Worm (Caenorhabditis elegans): Measurements from ENCODE around the gene col-148.

Gene col-148

DNA sequence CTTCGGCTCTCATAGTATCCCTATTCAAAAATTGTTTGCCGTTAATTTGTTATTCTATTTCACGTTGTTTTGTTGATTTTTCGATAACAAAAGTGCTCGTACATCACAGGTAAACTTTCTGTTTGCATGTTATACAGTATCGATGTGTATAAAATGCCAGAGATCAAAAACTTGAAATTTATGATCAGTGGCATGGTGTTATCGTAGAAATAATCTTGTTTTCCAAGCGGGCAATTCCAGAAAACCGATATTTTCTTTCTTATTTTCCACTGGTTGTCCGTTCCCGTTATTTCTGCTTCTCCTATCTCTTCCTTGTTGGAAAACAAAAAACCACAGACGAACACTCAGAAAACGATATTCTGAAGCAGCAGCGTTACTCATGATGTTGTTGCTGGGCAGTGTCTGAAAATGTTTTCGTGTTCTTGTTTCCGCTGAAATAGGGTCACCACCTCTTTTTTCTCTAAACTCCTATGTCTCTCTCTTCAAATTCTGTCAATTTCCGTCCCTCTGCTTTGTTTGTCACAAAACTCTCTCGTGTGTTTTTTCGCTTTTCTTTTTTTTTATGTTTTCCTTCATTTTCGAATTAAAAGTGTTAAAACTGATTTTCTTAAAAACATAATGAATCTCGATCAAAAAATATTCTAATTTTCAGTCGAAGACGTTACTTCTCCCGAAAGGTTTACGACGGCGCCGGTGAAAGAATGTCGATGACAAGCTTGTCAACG, 6.9 kb downstream of the col-148 start, which contains the start of gene akt-1:
akt-1 (plus strand) TSS at position 651 of the 725 bp plus-strand sequence.
- TF ChIP-seq hmg-4 (GFP tag; optimal IDR thresholded peaks at IDR 0.05): no peak
- no peak for TF ChIP-seq F13C5.2 (tag; optimal IDR thresholded peaks at IDR 0.05)
- no peak for TF ChIP-seq ets-7 (tag; optimal IDR thresholded peaks at IDR 0.05)

DNA sequence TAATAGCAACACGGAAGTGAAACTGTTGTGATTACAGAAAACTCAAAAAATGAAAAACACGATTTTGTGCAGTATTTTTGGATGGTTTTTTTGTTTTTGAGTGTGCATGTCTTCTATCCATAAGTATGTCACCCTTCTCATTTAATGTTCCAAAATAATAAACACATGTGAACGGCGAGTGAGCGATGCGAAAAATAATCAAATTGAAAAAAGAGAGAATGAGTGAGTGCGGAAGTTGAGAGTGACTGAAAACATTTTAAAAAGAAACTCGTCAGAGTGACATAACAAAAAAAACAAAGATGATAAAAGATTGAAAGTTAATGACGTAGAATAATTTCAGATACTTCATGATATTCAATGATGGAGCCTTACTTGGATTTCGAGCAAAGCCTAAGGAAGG, 8.0 kb downstream of the col-148 start:
- TF ChIP-seq hmbx-1 (tag; optimal IDR thresholded peaks at IDR 0.05) (no peak), F13C5.2 (tag; optimal IDR thresholded peaks at IDR 0.05) (no peak), hnd-1 (tag; optimal IDR thresholded peaks at IDR 0.05) (no peak), flt-1 (GFP tag; IDR thresholded peaks at IDR 0.05) (no peak), pes-1 (GFP tag; IDR thresholded peaks at IDR 0.05) (no peak), sea-1 (GFP tag; conservative IDR thresholded peaks at IDR 0.05) (no peak), ceh-13 (GFP tag; optimal IDR thresholded peaks at IDR 0.05) (no peak), B0310.2 (tag; optimal IDR thresholded peaks at IDR 0.05) (no peak), aly-1 (tag; optimal IDR thresholded peaks at IDR 0.05) (no peak), tbx-37 (GFP tag; conservative IDR thresholded peaks at IDR 0.05) (no peak), scrt-1 (GFP tag; IDR thresholded peaks at IDR 0.05) (no peak), tbx-11 (GFP tag; IDR thresholded peaks at IDR 0.05) (no peak), ets-7 (tag; optimal IDR thresholded peaks at IDR 0.05) (no peak)

DNA sequence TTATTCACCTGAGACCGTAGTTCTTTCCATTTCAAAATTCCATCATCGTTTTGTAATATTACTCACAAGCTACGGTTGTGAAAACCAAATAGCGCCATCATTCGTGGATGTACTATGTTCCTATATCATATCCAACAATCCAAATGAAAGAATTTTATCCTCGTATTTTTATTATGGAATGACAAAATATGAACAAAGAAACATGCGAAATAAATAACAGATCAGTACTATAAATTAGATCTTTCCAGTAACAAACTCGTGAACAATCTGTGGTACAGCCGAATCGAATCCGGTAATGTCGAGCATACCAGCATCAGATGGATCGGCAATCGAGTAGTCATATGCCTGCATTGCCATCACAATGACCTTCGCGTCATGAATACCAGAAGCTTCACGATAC, 11.1 kb downstream of the col-148 start:
- TF ChIP-seq F13C5.2 (tag; optimal IDR thresholded peaks at IDR 0.05) (no peak), hmg-4 (GFP tag; optimal IDR thresholded peaks at IDR 0.05) (no peak), ets-7 (tag; optimal IDR thresholded peaks at IDR 0.05) (no peak), ceh-36 (tag; optimal IDR thresholded peaks at IDR 0.05) (no peak)

DNA sequence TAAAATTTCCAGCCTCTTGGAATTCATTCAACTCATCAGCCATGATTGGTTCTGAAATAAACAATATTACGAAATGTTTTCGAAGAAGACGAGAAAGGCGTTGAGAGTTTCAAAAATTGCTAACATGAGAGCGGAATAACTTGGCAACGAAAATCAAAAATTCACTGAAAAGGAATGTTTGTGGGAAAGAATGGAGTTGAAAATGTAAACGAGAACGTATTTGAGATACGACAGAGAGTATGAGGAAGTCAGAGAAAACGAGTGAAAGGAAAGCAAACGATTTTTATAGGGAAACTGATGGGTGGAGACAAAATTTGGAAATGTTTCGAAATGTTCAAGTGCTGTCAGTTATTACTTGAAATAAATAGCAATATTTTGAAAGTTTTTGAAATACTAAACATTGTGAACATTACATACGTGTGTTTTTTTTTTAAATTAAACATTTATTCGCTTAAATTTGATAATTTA, 13.5 kb downstream of the col-148 start, which contains the start of gene rop-1:
rop-1 (minus strand) TSS at position 51 of the 468 bp plus-strand sequence.
- TF ChIP-seq tra-4 (tag; optimal IDR thresholded peaks at IDR 0.05): no peak
- TF ChIP-seq flt-1 (GFP tag; IDR thresholded peaks at IDR 0.05): no peak
- TF ChIP-seq ama-1 (optimal IDR thresholded peaks at IDR 0.05): no peak
- no peak for TF ChIP-seq hnd-1 (tag; optimal IDR thresholded peaks at IDR 0.05)
- no peak for TF ChIP-seq ceh-13 (GFP tag; optimal IDR thresholded peaks at IDR 0.05)
- TF ChIP-seq tbx-37 (GFP tag; conservative IDR thresholded peaks at IDR 0.05): no peak
- no peak for TF ChIP-seq B0310.2 (tag; optimal IDR thresholded peaks at IDR 0.05)
- TF ChIP-seq scrt-1 (GFP tag; IDR thresholded peaks at IDR 0.05): no peak
- no peak for TF ChIP-seq tbx-11 (GFP tag; IDR thresholded peaks at IDR 0.05)
- TF ChIP-seq ets-7 (tag; optimal IDR thresholded peaks at IDR 0.05): no peak

DNA sequence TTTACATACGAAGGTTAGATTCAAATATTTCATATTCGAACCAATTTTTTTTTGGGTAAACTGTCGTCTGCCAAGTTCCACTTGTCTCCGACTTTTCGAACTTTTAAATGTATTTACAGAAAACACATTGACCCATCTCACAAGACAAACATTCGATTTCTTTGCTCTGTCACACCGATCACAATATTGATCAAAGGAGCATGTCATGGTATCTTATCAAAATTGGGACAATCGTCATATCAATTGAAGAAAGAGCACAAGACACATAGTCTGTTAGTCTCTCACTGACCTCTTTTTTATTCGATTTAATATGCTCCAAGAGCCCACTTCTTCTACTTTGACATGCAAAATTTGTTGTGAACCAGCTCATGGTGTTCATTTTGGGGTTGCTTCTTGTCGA, 14.5 kb downstream of the col-148 start, which contains the start of gene nhr-232:
nhr-232 (plus strand) TSS at position 121 of the 400 bp plus-strand sequence.
- TF ChIP-seq ets-7 (tag; optimal IDR thresholded peaks at IDR 0.05) (no peak), F13C5.2 (tag; optimal IDR thresholded peaks at IDR 0.05) (no peak), ceh-13 (GFP tag; optimal IDR thresholded peaks at IDR 0.05) (no peak), aly-1 (tag; optimal IDR thresholded peaks at IDR 0.05) (no peak)

DNA sequence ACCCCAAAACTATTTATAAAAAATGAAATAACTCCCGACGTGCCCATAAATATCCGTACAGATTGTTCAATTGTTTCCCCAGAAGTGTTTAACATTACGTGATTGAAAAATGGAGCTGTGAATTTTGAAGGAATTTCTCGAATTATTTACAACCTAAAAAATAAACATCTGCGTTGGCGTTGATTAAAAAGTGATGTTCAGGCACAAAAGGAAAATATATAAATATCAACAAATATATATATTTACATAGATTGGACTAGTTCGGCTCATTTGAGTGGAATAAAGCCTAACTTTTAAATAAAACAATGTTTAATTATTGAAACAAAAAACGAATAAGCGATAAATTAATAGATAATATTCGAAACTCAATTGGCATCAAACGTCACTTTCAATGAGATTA, 18.9 kb downstream of the col-148 start, which contains the start of gene sri-18:
sri-18 (minus strand) TSS at position 101 of the 400 bp plus-strand sequence.
- TF ChIP-seq tbx-11 (GFP tag; IDR thresholded peaks at IDR 0.05) (no peak), ama-1 (optimal IDR thresholded peaks at IDR 0.05) (no peak), flt-1 (GFP tag; IDR thresholded peaks at IDR 0.05) (no peak), tra-4 (tag; optimal IDR thresholded peaks at IDR 0.05) (no peak), hmbx-1 (tag; optimal IDR thresholded peaks at IDR 0.05) (no peak), B0310.2 (tag; optimal IDR thresholded peaks at IDR 0.05) (no peak), ceh-13 (GFP tag; optimal IDR thresholded peaks at IDR 0.05) (no peak)

DNA sequence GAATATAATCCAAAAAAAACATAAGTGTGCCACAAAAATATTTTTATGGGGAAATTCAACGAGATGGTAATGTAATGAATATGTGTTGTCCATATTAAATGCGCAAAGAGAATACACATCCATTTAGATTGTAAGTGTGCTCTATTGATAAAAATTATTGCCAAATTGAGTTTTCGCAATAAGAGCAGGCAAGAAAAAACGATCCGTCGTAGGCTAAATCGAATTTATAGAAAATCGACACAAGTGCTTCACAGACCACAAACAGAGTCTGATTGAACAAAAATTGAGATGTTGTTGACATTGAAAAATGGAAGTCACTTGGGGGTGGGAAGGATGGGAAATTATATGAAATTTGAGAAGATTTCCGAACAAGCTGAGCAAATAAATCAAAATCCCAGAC, 23.5 kb downstream of the col-148 start:
- TF ChIP-seq sea-1 (GFP tag; conservative IDR thresholded peaks at IDR 0.05) (no peak), ceh-13 (GFP tag; optimal IDR thresholded peaks at IDR 0.05) (no peak), pes-1 (GFP tag; IDR thresholded peaks at IDR 0.05) (no peak), flt-1 (GFP tag; IDR thresholded peaks at IDR 0.05) (no peak), hmbx-1 (tag; optimal IDR thresholded peaks at IDR 0.05) (no peak), ets-7 (tag; optimal IDR thresholded peaks at IDR 0.05) (no peak), tbx-11 (GFP tag; IDR thresholded peaks at IDR 0.05) (no peak), ceh-36 (tag; optimal IDR thresholded peaks at IDR 0.05) (no peak), B0310.2 (tag; optimal IDR thresholded peaks at IDR 0.05) (no peak), aly-1 (tag; optimal IDR thresholded peaks at IDR 0.05) (no peak), F13C5.2 (tag; optimal IDR thresholded peaks at IDR 0.05) (no peak), scrt-1 (GFP tag; IDR thresholded peaks at IDR 0.05) (no peak)

DNA sequence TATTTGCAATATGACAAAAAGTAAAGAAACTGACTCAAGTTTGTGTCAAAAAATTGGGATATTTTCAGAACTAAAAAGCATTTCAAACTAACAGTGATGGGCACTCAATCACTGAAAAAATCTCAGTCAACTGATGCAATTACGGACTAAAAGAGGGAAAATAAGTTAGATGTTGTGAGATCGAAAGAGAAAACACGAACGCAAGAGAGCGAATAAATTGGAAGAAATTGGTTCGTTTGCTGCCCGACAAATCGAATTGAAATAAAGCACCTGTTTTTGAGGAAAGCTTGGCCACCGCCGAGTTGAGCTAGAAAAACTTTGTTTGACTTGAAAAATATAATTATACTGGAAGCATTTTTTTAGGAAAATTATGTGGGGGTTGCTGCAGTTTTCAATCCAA, 24.5 kb downstream of the col-148 start:
- TF ChIP-seq F13C5.2 (tag; optimal IDR thresholded peaks at IDR 0.05) (no peak), B0310.2 (tag; optimal IDR thresholded peaks at IDR 0.05) (no peak), aly-1 (tag; optimal IDR thresholded peaks at IDR 0.05) (no peak), scrt-1 (GFP tag; IDR thresholded peaks at IDR 0.05) (no peak), tbx-11 (GFP tag; IDR thresholded peaks at IDR 0.05) (no peak), hmg-4 (GFP tag; optimal IDR thresholded peaks at IDR 0.05) (no peak), ets-7 (tag; optimal IDR thresholded peaks at IDR 0.05) (no peak), ceh-36 (tag; optimal IDR thresholded peaks at IDR 0.05) (no peak), sea-1 (GFP tag; conservative IDR thresholded peaks at IDR 0.05) (no peak), hmbx-1 (tag; optimal IDR thresholded peaks at IDR 0.05) (no peak), tbx-37 (GFP tag; conservative IDR thresholded peaks at IDR 0.05) (no peak), hnd-1 (tag; optimal IDR thresholded peaks at IDR 0.05) (no peak), pes-1 (GFP tag; IDR thresholded peaks at IDR 0.05) (no peak), ceh-13 (GFP tag; optimal IDR thresholded peaks at IDR 0.05) (no peak), flt-1 (GFP tag; IDR thresholded peaks at IDR 0.05) (no peak), ama-1 (optimal IDR thresholded peaks at IDR 0.05) (no peak)
